Worm (Caenorhabditis elegans): ENCODE results near the gene nol-10.

The nol-10 gene

ce11 chrIV:7578281-7578680 is 2.1 kb upstream of the nol-10 start, which contains the start of gene F32E10.5:
TSS of gene F32E10.5 (minus strand) at chrIV:7578381.
- TF ChIP-seq elt-3 (tag; optimal IDR thresholded peaks at IDR 0.05) (no peak), lin-32 (GFP tag; optimal IDR thresholded peaks at IDR 0.05) (no peak), nhr-28 (tag; optimal IDR thresholded peaks at IDR 0.05) (no peak), mls-2 (tag; optimal IDR thresholded peaks at IDR 0.05) (no peak), unc-62 (GFP tag; optimal IDR thresholded peaks at IDR 0.05) (no peak), M03D4.4 (tag; optimal IDR thresholded peaks at IDR 0.05) (no peak), nhr-76 (tag; optimal IDR thresholded peaks at IDR 0.05) (no peak), lin-13 (tag; optimal IDR thresholded peaks at IDR 0.05) (no peak), ces-1 (GFP tag; optimal IDR thresholded peaks at IDR 0.05) (no peak), ham-2 (GFP tag; optimal IDR thresholded peaks at IDR 0.05) (no peak), ceh-39 (tag; optimal IDR thresholded peaks at IDR 0.05) (no peak), flh-1 (GFP tag; optimal IDR thresholded peaks at IDR 0.05) (no peak), unc-120 (tag; optimal IDR thresholded peaks at IDR 0.05; ENCODE audit: poor library complexity, severe bottlenecking) (no peak), sptf-1 (tag; optimal IDR thresholded peaks at IDR 0.05) (no peak), drap-1 (GFP tag; optimal IDR thresholded peaks at IDR 0.05) (no peak), nhr-237 (tag; optimal IDR thresholded peaks at IDR 0.05) (no peak), ceh-43 (GFP tag; optimal IDR thresholded peaks at IDR 0.05) (no peak), nhr-12 (tag; optimal IDR thresholded peaks at IDR 0.05) (no peak)

- TF ChIP-seq ces-1 (GFP tag; optimal IDR thresholded peaks at IDR 0.05) (peak; percentile 85), bed-3 (GFP tag; optimal IDR thresholded peaks at IDR 0.05) (no peak), sem-2 (GFP tag; optimal IDR thresholded peaks at IDR 0.05) (no peak)
These were observed 5.0 kb downstream of the nol-10 start for ce11 chrIV:7585273-7585882.

ce11 chrIV:7586972-7587371 is 6.6 kb downstream of the nol-10 start:
- TF ChIP-seq mls-2 (tag; optimal IDR thresholded peaks at IDR 0.05) (no peak), ces-1 (GFP tag; optimal IDR thresholded peaks at IDR 0.05) (peak; percentile 62)

- TF ChIP-seq mep-1 (tag; optimal IDR thresholded peaks at IDR 0.05): no peak
- peak; percentile 61 for TF ChIP-seq ces-1 (GFP tag; optimal IDR thresholded peaks at IDR 0.05)
These were observed 8.2 kb downstream of the nol-10 start, which contains the start of gene cla-1 for ce11 chrIV:7588631-7589030. TSS of gene cla-1 (plus strand) at chrIV:7588931.

- TF ChIP-seq ces-1 (GFP tag; optimal IDR thresholded peaks at IDR 0.05) (peak; percentile 79), nhr-237 (tag; optimal IDR thresholded peaks at IDR 0.05) (no peak), unc-39 (tag; optimal IDR thresholded peaks at IDR 0.05) (no peak), ceh-83 (GFP tag; optimal IDR thresholded peaks at IDR 0.05) (no peak), ceh-43 (GFP tag; optimal IDR thresholded peaks at IDR 0.05) (no peak)
These were observed 25.0 kb downstream of the nol-10 start for ce11 chrIV:7605413-7605812.

- TF ChIP-seq mls-2 (tag; optimal IDR thresholded peaks at IDR 0.05) (no peak), nhr-237 (tag; optimal IDR thresholded peaks at IDR 0.05) (no peak), mab-5 (tag; optimal IDR thresholded peaks at IDR 0.05) (no peak), elt-1 (tag; optimal IDR thresholded peaks at IDR 0.05; ENCODE audit: borderline replicate concordance, insufficient read depth) (no peak), tbx-8 (GFP tag; optimal IDR thresholded peaks at IDR 0.05) (no peak), M03D4.4 (tag; optimal IDR thresholded peaks at IDR 0.05) (no peak), unc-62 (GFP tag; optimal IDR thresholded peaks at IDR 0.05) (no peak), ztf-11 (tag; optimal IDR thresholded peaks at IDR 0.05) (no peak), nhr-2 (tag; optimal IDR thresholded peaks at IDR 0.05) (no peak), lsy-2 (tag; optimal IDR thresholded peaks at IDR 0.05) (no peak), ceh-43 (GFP tag; optimal IDR thresholded peaks at IDR 0.05) (no peak), cnd-1 (tag; optimal IDR thresholded peaks at IDR 0.05) (no peak)
These were observed 27.7 kb downstream of the nol-10 start for ce11 chrIV:7608111-7608510.

Data from whole organism, mixed stage, embryonic.